Fruit fly (Drosophila melanogaster) whole organism, embryonic: ENCODE results near the gene Best3.

Experiments
- Atf6 ChIP-seq: fragments of 200-800 bp; sonication (Bioruptor generic); IDR thresholded peaks from 2 replicates; pipeline ENCODE4 v1.3.6; 2022; ENCODE audit warnings: missing biosample characterization, missing genetic modification characterization
- B-H1 ChIP-seq: fragments of 200-800 bp; sonication (Bioruptor generic); IDR thresholded peaks from 3 replicates; pipeline ENCODE4 v1.3.6; 2022; ENCODE audit warnings: missing biosample characterization, missing genetic modification characterization
- C15 ChIP-seq: fragments of 200-800 bp; sonication (Bioruptor generic); IDR thresholded peaks from 3 replicates; pipeline ENCODE4 v1.3.6; 2022; ENCODE audit warnings: missing biosample characterization, missing genetic modification characterization
- CG10654 ChIP-seq: fragments of 200-800 bp; sonication (Bioruptor generic); optimal IDR thresholded peaks from 2 replicates; lab custom pipeline; 2016; ENCODE audit warnings: missing biosample characterization, missing genetic modification characterization
- CG11093 ChIP-seq: fragments of 200-800 bp; sonication (Bioruptor generic); IDR thresholded peaks from 3 replicates; pipeline ENCODE4 v1.3.6; 2022; ENCODE audit warnings: missing biosample characterization, missing genetic modification characterization
- CG12071 ChIP-seq: fragments of 200-800 bp; sonication (Bioruptor generic); optimal IDR thresholded peaks from 3 replicates; lab custom pipeline; 2018; ENCODE audit warnings: missing biosample characterization, mild to moderate bottlenecking, missing genetic modification characterization
- CG12942 ChIP-seq: fragments of 200-800 bp; sonication (Bioruptor generic); optimal IDR thresholded peaks from 3 replicates; lab custom pipeline; 2016; ENCODE audit warnings: missing biosample characterization, missing genetic modification characterization
- CG13296 ChIP-seq: fragments of 200-800 bp; sonication (Bioruptor generic); optimal IDR thresholded peaks from 3 replicates; lab custom pipeline; 2018; ENCODE audit warnings: missing biosample characterization, mild to moderate bottlenecking, missing genetic modification characterization
- CG13894 ChIP-seq: fragments of 200-800 bp; sonication (Bioruptor generic); optimal IDR thresholded peaks from 3 replicates; lab custom pipeline; 2018; ENCODE audit warnings: missing biosample characterization, mild to moderate bottlenecking, missing genetic modification characterization, moderate library complexity
- CG14441 ChIP-seq: fragments of 200-800 bp; sonication (Bioruptor generic); IDR thresholded peaks from 2 replicates; pipeline ENCODE4 v1.3.6; 2022; ENCODE audit warnings: missing biosample characterization, missing genetic modification characterization
- CG15269 ChIP-seq: fragments of 200-800 bp; sonication (Bioruptor generic); optimal IDR thresholded peaks from 2 replicates; lab custom pipeline; 2018; ENCODE audit warnings: missing biosample characterization, mild to moderate bottlenecking, missing genetic modification characterization, moderate library complexity
- CG16813 ChIP-seq: fragments of 200-800 bp; sonication (Bioruptor generic); IDR thresholded peaks from 3 replicates; pipeline ENCODE4 v1.3.6; 2022; ENCODE audit warnings: missing biosample characterization, missing genetic modification characterization; ENCODE audit not compliant: partially characterized antibody
- CG17328 ChIP-seq: fragments of 200-800 bp; sonication (Bioruptor generic); IDR thresholded peaks from 2 replicates; pipeline ENCODE4 v1.3.6; 2022; ENCODE audit warnings: missing biosample characterization, missing genetic modification characterization
- CG2875 ChIP-seq: fragments of 200-800 bp; sonication (Bioruptor generic); optimal IDR thresholded peaks from 2 replicates; lab custom pipeline; 2017; ENCODE audit warnings: missing biosample characterization, mild to moderate bottlenecking, missing genetic modification characterization, missing genetic modification reagents
- CG8765 ChIP-seq: fragments of 200-800 bp; sonication (Bioruptor generic); IDR thresholded peaks from 2 replicates; pipeline ENCODE4 v1.3.6; 2022; ENCODE audit warnings: missing biosample characterization, missing genetic modification characterization
- CG8944 ChIP-seq: fragments of 200-800 bp; sonication (Bioruptor generic); optimal IDR thresholded peaks from 3 replicates; lab custom pipeline; 2016; ENCODE audit warnings: missing biosample characterization, missing genetic modification characterization
- D19A ChIP-seq: fragments of 200-800 bp; optimal IDR thresholded peaks from 3 replicates; lab custom pipeline; 2019; ENCODE audit warnings: missing biosample characterization, mild to moderate bottlenecking, missing genetic modification characterization, moderate library complexity
- D19B ChIP-seq: fragments of 200-800 bp; sonication (Bioruptor generic); optimal IDR thresholded peaks from 2 replicates; lab custom pipeline; 2017; ENCODE audit warnings: missing biosample characterization, mild to moderate bottlenecking, missing genetic modification characterization
- Dll ChIP-seq: fragments of 200-800 bp; sonication (Bioruptor generic); IDR thresholded peaks from 4 replicates; pipeline ENCODE4 v1.3.6; 2022; ENCODE audit warnings: missing biosample characterization, missing genetic modification characterization; ENCODE audit not compliant: partially characterized antibody
- Ets65A ChIP-seq: fragments of 200-800 bp; sonication (Bioruptor generic); peaks from one replicate; lab custom pipeline; 2016; ENCODE audit warnings: missing biosample characterization, missing genetic modification characterization
- GATAe ChIP-seq: fragments of 200-800 bp; sonication (Bioruptor generic); conservative IDR thresholded peaks from 2 replicates; pipeline ENCODE4 v1.3.6; 2022; ENCODE audit warnings: missing biosample characterization, missing genetic modification characterization
- Hey ChIP-seq: fragments of 200-800 bp; sonication (Bioruptor generic); optimal IDR thresholded peaks from 3 replicates; lab custom pipeline; 2018; ENCODE audit warnings: missing biosample characterization, mild to moderate bottlenecking, missing genetic modification characterization
- Hmr ChIP-seq: fragments of 200-800 bp; sonication (Bioruptor generic); optimal IDR thresholded peaks from 3 replicates; lab custom pipeline; 2017; ENCODE audit warnings: mild to moderate bottlenecking, missing biosample characterization, missing genetic modification reagents, missing genetic modification characterization
- Jarid2 ChIP-seq: fragments of 200-800 bp; sonication (Bioruptor generic); optimal IDR thresholded peaks from 3 replicates; lab custom pipeline; 2017; ENCODE audit warnings: mild to moderate bottlenecking, missing biosample characterization, missing genetic modification reagents, missing genetic modification characterization
- Neu2 ChIP-seq: fragments of 200-800 bp; sonication (Bioruptor generic); optimal IDR thresholded peaks from 3 replicates; lab custom pipeline; 2016; ENCODE audit warnings: missing biosample characterization, missing genetic modification characterization, borderline replicate concordance
- NfI ChIP-seq: fragments of 200-800 bp; sonication (Bioruptor generic); optimal IDR thresholded peaks from 3 replicates; lab custom pipeline; 2018; ENCODE audit warnings: missing biosample characterization, mild to moderate bottlenecking, missing genetic modification characterization, moderate library complexity
- Pdp1 ChIP-seq, 2 experiments: fragments of 200-800 bp; sonication (Bioruptor generic); optimal IDR thresholded peaks; 3 replicates each; lab custom pipeline; 2016; ENCODE audit warnings: missing biosample characterization in 2 of 2, missing genetic modification characterization in 2 of 2, mild to moderate bottlenecking in 1 of 2, moderate library complexity in 1 of 2
- Sry-δ ChIP-seq: fragments of 200-800 bp; sonication (Bioruptor generic); optimal IDR thresholded peaks from 2 replicates; lab custom pipeline; 2016; ENCODE audit warnings: missing biosample characterization, missing genetic modification characterization
- Taf1 ChIP-seq: fragments of 200-800 bp; sonication (Bioruptor generic); IDR thresholded peaks from 2 replicates; pipeline ENCODE4 v1.3.6; 2022; ENCODE audit warnings: missing biosample characterization, missing genetic modification characterization
- az2 ChIP-seq: fragments of 200-800 bp; sonication (Bioruptor generic); optimal IDR thresholded peaks from 3 replicates; lab custom pipeline; 2016; ENCODE audit warnings: missing biosample characterization, missing genetic modification characterization
- bowl ChIP-seq: fragments of 200-800 bp; sonication (Bioruptor generic); IDR thresholded peaks from 2 replicates; pipeline ENCODE4 v1.3.6; 2022; ENCODE audit warnings: missing biosample characterization, missing genetic modification characterization
- chm ChIP-seq: fragments of 200-800 bp; sonication (Bioruptor generic); IDR thresholded peaks from 2 replicates; pipeline ENCODE4 v1.3.6; 2022; ENCODE audit warnings: missing biosample characterization, missing genetic modification characterization
- da ChIP-seq: fragments of 200-800 bp; sonication (Bioruptor generic); optimal IDR thresholded peaks from 2 replicates; lab custom pipeline; 2016; ENCODE audit warnings: missing biosample characterization, missing genetic modification characterization
- dysf ChIP-seq: fragments of 200-800 bp; sonication (Bioruptor generic); IDR thresholded peaks from 3 replicates; pipeline ENCODE4 v1.3.6; 2022; ENCODE audit warnings: missing biosample characterization, missing genetic modification characterization
- eve ChIP-seq, 2 experiments: fragments of >200 bp; optimal IDR thresholded peaks; 2 replicates each; lab custom pipeline; 2017; ENCODE audit warnings: missing biosample characterization in 2 of 2, missing genetic modification characterization in 2 of 2
- fd3F ChIP-seq: fragments of 200-800 bp; sonication (Bioruptor generic); optimal IDR thresholded peaks from 2 replicates; lab custom pipeline; 2018; ENCODE audit warnings: missing biosample characterization, mild to moderate bottlenecking, missing genetic modification characterization, moderate library complexity
- fu2 ChIP-seq: fragments of 200-800 bp; sonication (Bioruptor generic); optimal IDR thresholded peaks from 2 replicates; lab custom pipeline; 2016; ENCODE audit warnings: missing biosample characterization, missing genetic modification characterization
- hkb ChIP-seq, 2 experiments: fragments of 200-800 bp in 1 of 2; fragments of >200 bp in 1 of 2; sonication (Bioruptor generic) in 1 of 2; IDR thresholded peaks in 1 of 2; optimal IDR thresholded peaks in 1 of 2; 2 replicates each; pipeline versions ENCODE4 v1.3.6 to Lab custom; 2017 to 2022; ENCODE audit warnings: missing biosample characterization in 1 of 2, missing genetic modification characterization in 1 of 2
- klu ChIP-seq: fragments of 200-800 bp; sonication (Bioruptor generic); IDR thresholded peaks from 2 replicates; pipeline ENCODE4 v1.3.6; 2022; ENCODE audit warnings: missing biosample characterization, missing genetic modification characterization
- kni ChIP-seq: fragments of 200-800 bp; sonication (Bioruptor generic); optimal IDR thresholded peaks from 3 replicates; lab custom pipeline; 2017; ENCODE audit warnings: mild to moderate bottlenecking, missing biosample characterization, missing genetic modification reagents, missing genetic modification characterization
- lilli ChIP-seq: fragments of 200-800 bp; sonication (Bioruptor generic); optimal IDR thresholded peaks from 3 replicates; lab custom pipeline; 2016; ENCODE audit warnings: missing biosample characterization, missing genetic modification characterization
- nom ChIP-seq: fragments of 200-800 bp; sonication (Bioruptor generic); optimal IDR thresholded peaks from 2 replicates; lab custom pipeline; 2017; ENCODE audit warnings: missing biosample characterization, missing genetic modification characterization, mild to moderate bottlenecking, moderate library complexity, missing genetic modification reagents
- odd ChIP-seq: fragments of 200-800 bp; sonication (Bioruptor generic); optimal IDR thresholded peaks from 2 replicates; lab custom pipeline; 2017; ENCODE audit warnings: missing biosample characterization, mild to moderate bottlenecking, missing genetic modification characterization
- sens ChIP-seq: fragments of 200-800 bp; sonication (Bioruptor generic); peaks from one replicate; lab custom pipeline; 2016; ENCODE audit warnings: missing biosample characterization, missing genetic modification characterization
- ssp ChIP-seq: fragments of 200-800 bp; sonication (Bioruptor generic); IDR thresholded peaks from 2 replicates; pipeline ENCODE4 v1.3.6; 2022; ENCODE audit warnings: missing biosample characterization, missing genetic modification characterization
- stwl ChIP-seq: fragments of 200-800 bp; sonication (Bioruptor generic); optimal IDR thresholded peaks from 3 replicates; lab custom pipeline; 2018; ENCODE audit warnings: missing biosample characterization, mild to moderate bottlenecking, missing genetic modification characterization, moderate library complexity
- tin ChIP-seq: fragments of 200-800 bp; sonication (Bioruptor generic); optimal IDR thresholded peaks from 3 replicates; lab custom pipeline; 2016; ENCODE audit warnings: missing biosample characterization, missing genetic modification characterization
- vvl ChIP-seq: fragments of 200-800 bp; sonication (Bioruptor generic); IDR thresholded peaks from 2 replicates; pipeline ENCODE4 v1.3.6; 2022; ENCODE audit warnings: missing biosample characterization, missing genetic modification characterization
- wek ChIP-seq: fragments of 200-800 bp; sonication (Bioruptor generic); optimal IDR thresholded peaks from 3 replicates; lab custom pipeline; 2018; ENCODE audit warnings: missing biosample characterization, mild to moderate bottlenecking, missing genetic modification characterization, moderate library complexity

Gene Best3

DNA sequence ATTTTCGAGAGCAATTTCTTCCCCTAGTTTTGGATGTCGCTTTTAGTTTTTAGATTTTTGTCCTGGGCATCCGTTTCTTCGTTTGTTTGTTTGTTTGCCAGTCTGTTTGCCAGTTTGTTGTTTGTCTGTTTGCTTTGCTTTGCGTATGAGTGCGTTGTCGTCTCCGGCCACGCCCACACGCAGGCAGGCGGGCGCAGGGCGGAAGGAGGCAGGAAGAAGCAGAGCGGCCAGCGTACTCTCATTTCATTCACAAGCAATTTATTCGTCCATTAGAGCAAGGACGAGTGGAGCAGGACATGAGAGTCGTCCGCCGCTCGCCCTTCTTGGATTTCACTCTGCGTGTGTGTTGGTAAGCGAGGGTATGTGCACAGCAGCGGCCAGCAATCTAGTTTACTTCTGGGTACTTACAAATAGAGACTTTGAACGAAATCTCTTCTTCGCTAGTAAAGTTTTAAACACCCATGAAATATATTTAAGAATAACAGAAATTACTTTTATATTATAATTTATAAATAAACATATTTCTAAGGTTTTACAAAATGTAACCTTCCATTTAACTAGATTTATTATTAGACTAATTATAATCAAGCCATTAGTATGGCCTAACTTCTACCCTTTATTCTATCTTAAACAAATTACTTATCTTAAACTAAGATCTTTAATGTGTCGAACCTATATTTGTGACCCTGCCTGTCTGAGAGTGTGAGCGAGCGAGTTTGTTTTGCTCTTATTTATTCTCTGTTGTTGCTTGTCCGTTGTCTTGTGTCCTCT, 45.3 kb upstream of the Best3 start (continued):
- TF ChIP-seq fd3F (GFP tag; lab: Kevin White, UChicago): peak; percentile 2
- TF ChIP-seq CG17328 (GFP tag; lab: Robert Waterston, UW): no peak
- TF ChIP-seq chm (GFP tag; lab: Robert Waterston, UW): no peak
- no peak for TF ChIP-seq wek (GFP tag; lab: Kevin White, UChicago)
- peak in 1 of 2 experiments; percentile 26 for TF ChIP-seq Pdp1 (GFP tag; optimal IDR thresholded peaks at IDR 0.05; lab: Kevin White, UChicago)
- peak; percentile 20; the same call in 1 of the 2 replicates for TF ChIP-seq CG8765 (GFP tag; lab: Robert Waterston, UW)
- no peak for TF ChIP-seq CG11093 (GFP tag; lab: Robert Waterston, UW)
- TF ChIP-seq B-H1: no peak
- no peak for TF ChIP-seq fu2
- 0 out of 2 replicates have a peak, but pooled peaks have one; percentile 23 for TF ChIP-seq ssp
- no peak for TF ChIP-seq CG8944
- no peak for TF ChIP-seq Atf6 (GFP tag; lab: Robert Waterston, UW)
- TF ChIP-seq D19B (GFP tag; lab: Kevin White, UChicago): peak; percentile 2
- TF ChIP-seq hkb (optimal IDR thresholded peaks at IDR 0.05; lab: Kevin White, UChicago): no peak
- TF ChIP-seq hkb (GFP tag; IDR thresholded peaks at IDR 0.05; lab: Robert Waterston, UW): no peak
- TF ChIP-seq stwl (tag; lab: Kevin White, UChicago): peak; percentile 30
- peak; percentile 79 for TF ChIP-seq odd (GFP tag; lab: Kevin White, UChicago)
- peak; percentile 59 for TF ChIP-seq tin
- no peak for TF ChIP-seq CG14441 (GFP tag; lab: Robert Waterston, UW)
- peak; percentile 60 for TF ChIP-seq az2 (GFP tag; lab: Kevin White, UChicago)
- peak; percentile 27 for TF ChIP-seq CG12942 (GFP tag; lab: Kevin White, UChicago)
- TF ChIP-seq da: no peak
- TF ChIP-seq Jarid2 (GFP tag; lab: Kevin White, UChicago): peak; percentile 3
- TF ChIP-seq dysf (GFP tag; lab: Robert Waterston, UW): peak; percentile 37; the same call in 1 of the 3 replicates
- peak; percentile 71 for TF ChIP-seq Hmr
- no peak for TF ChIP-seq Dll (GFP tag; lab: Robert Waterston, UW)
- TF ChIP-seq CG2875 (GFP tag; lab: Kevin White, UChicago): peak; percentile 44
- TF ChIP-seq sens (GFP tag; lab: Kevin White, UChicago): peak; percentile 87
- no peak for TF ChIP-seq C15 (GFP tag; lab: Robert Waterston, UW)
- TF ChIP-seq klu: no peak
- no peak for TF ChIP-seq Hey
- TF ChIP-seq GATAe: no peak
- no peak for TF ChIP-seq Neu2
- TF ChIP-seq CG12071 (GFP tag; lab: Kevin White, UChicago): no peak
- peak; percentile 83 for TF ChIP-seq D19A (tag; lab: Kevin White, UChicago)
- peak; percentile 67 for TF ChIP-seq Ets65A (GFP tag; lab: Kevin White, UChicago)
- TF ChIP-seq CG10654: peak; percentile 1
- TF ChIP-seq eve (GFP tag; optimal IDR thresholded peaks at IDR 0.05; lab: Kevin White, UChicago): no peak
- no peak for TF ChIP-seq Sry-δ
- no peak for TF ChIP-seq kni (GFP tag; lab: Kevin White, UChicago)
- TF ChIP-seq CG13894 (tag; lab: Kevin White, UChicago): no peak
- TF ChIP-seq CG16813 (GFP tag; lab: Robert Waterston, UW): no peak
- TF ChIP-seq CG13296 (GFP tag; lab: Kevin White, UChicago): peak; percentile 51
- TF ChIP-seq lilli: peak; percentile 6
- TF ChIP-seq bowl (GFP tag; lab: Robert Waterston, UW): no peak
- no peak for TF ChIP-seq vvl (GFP tag; lab: Robert Waterston, UW)
- peak; percentile 4 for TF ChIP-seq NfI (GFP tag; lab: Kevin White, UChicago)
- TF ChIP-seq Taf1: no peak
- no peak for TF ChIP-seq nom (GFP tag; lab: Kevin White, UChicago)
- TF ChIP-seq CG15269 (tag; lab: Kevin White, UChicago): peak; percentile 63
